Fruit fly (Drosophila melanogaster): ENCODE data around the gene sisA.

sisA gene

dm6 chrX:11322257-11322656 lies at the start of gene sisA:
sisA (minus strand) TSS chrX:11322357.
- TF ChIP-seq CG8478 (optimal IDR thresholded peaks at IDR 0.05): no peak
- no peak for TF ChIP-seq CTCF (optimal IDR thresholded peaks at IDR 0.05)

DNA sequence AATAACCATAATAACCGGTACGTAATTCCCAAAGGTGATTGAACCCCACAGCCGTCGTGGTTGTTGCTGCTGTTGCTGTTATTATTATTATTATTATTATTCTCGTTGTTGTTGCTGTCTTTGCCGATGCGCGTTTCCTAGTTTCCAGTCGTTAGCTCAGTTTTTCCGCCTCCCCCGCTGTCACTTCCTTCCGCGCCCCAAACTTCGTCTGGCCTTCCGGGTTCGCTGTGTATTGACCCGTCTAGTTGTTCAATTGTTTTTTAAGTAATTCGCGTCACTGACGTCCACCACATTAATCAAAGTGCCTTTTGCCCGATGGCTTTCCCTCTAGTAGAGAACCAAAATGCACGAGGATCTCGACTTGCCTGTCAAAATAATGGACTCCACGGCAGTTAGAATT lies 49.5 kb upstream of the sisA start:
- TF ChIP-seq CTCF (optimal IDR thresholded peaks at IDR 0.05): no peak
- no peak for TF ChIP-seq CG8478 (optimal IDR thresholded peaks at IDR 0.05)

DNA sequence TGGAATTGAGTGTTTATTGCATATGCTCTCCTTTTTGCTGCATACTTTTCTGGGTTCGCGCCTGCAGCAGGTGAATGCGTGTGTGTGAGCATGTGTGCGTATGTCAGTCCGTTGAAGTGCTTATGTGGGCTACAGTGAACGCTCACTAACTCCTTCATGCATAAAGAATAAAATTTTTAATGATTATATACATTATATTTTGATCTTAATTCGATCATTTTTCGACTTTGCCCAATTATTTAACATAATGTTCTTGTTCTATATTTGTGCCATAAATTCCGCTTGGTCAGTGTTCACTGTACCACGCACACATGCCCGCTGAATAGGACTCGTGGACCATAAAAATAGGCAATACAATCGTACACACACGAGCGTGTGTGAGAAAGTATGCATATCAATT lies 48.6 kb upstream of the sisA start:
- TF ChIP-seq CTCF (optimal IDR thresholded peaks at IDR 0.05): no peak
- TF ChIP-seq CG8478 (optimal IDR thresholded peaks at IDR 0.05): no peak

DNA sequence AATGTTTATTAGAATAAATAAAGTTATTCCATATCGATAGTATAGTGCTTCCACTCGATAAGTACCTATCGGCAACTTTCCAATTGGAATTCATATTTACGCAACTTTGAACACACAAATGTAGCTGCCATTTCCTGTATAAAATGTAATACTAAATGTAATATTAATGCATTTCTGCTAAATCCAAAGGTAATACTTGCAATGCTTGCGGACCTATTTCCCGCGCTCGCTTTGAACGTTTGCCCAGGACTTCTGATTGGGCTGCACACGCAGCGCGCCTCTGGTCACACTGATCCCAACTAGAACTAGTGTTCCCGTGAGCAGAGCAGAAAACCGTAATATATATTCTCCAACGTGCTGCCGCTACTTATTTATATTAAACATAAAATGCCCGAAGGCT lies 47.2 kb upstream of the sisA start, which contains the start of gene dlg1:
Gene dlg1 (plus strand): TSS at position 292 of the 400 bp plus-strand sequence.
- TF ChIP-seq CTCF (optimal IDR thresholded peaks at IDR 0.05): no peak
- TF ChIP-seq CG8478 (optimal IDR thresholded peaks at IDR 0.05): no peak

DNA sequence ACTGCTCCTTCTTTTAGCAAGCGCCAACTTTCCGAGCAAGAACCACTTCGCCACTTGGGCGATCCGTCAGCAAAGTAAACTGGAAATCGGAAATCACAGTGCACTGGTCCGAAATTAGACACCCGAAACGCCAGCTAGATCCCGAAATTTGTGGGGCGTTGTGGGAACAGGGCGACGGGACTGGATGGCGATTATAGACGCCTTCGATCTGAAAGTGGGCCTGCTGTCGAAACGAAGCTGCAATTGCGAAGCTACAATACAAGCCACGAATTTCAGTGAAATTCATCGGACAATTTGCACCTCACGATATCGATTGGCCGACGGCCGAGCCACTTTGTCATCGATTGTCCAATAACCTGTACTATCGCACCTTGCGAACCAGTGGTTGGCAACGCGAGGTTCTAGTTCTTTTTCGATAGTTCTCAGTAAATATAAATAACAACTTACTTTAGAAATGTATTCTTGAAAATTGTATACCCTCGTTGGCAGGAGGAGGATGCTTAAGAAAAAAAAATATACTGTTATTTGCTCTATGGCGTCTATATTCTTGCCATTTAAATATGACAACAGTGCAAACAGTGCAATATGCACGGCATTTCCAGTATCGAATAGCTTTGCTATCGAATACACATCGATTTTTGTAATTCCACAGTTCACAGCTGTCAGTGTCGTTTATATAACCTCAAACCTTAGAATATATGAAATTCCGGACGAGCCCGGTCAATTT lies 45.8 kb upstream of the sisA start, which contains the start of the genes hop and Tim8:
Gene hop (minus strand): TSS at position 316 of the 727 bp plus-strand sequence.
Gene Tim8 (plus strand): TSS at position 663 of the 727 bp plus-strand sequence.
- no peak for TF ChIP-seq CTCF (optimal IDR thresholded peaks at IDR 0.05)
- TF ChIP-seq CG8478 (optimal IDR thresholded peaks at IDR 0.05): no peak

DNA sequence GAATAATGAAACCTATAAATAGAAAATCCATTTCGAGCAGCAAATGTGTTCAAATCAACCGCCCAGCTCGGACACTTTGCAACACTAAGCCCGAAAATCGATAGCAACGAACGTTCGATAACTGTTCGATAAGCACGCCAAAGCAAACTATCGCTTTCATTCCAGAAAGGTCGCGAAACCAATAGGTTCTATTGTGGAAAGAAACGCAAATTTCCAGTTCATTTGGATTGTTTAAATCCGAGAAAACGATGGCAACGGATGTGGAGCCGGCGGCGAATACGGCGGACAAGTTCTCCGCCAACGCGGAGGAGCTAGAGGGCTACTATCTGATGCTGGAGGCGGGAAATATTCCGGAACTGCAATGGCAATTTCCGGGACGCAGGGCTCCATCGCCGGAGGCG lies 36.9 kb upstream of the sisA start, which contains the start of gene Pa1:
Gene Pa1 (plus strand): TSS at position 156 of the 401 bp plus-strand sequence.
- TF ChIP-seq CG8478 (optimal IDR thresholded peaks at IDR 0.05) (no peak), CTCF (optimal IDR thresholded peaks at IDR 0.05) (no peak)

- no peak for TF ChIP-seq CG8478 (optimal IDR thresholded peaks at IDR 0.05)
- TF ChIP-seq CTCF (optimal IDR thresholded peaks at IDR 0.05): no peak
Measured at dm6 chrX:11356648-11357047, 34.5 kb upstream of the sisA start.

- TF ChIP-seq CG8478 (optimal IDR thresholded peaks at IDR 0.05): no peak
- TF ChIP-seq CTCF (optimal IDR thresholded peaks at IDR 0.05): no peak
Measured at dm6 chrX:11355708-11356174, 33.6 kb upstream of the sisA start, which contains the start of gene dsh. dsh (plus strand) TSS chrX:11355881.

- no peak for TF ChIP-seq CTCF (optimal IDR thresholded peaks at IDR 0.05)
- TF ChIP-seq CG8478 (optimal IDR thresholded peaks at IDR 0.05): no peak
Measured at dm6 chrX:11351351-11351750, 29.2 kb upstream of the sisA start.

DNA sequence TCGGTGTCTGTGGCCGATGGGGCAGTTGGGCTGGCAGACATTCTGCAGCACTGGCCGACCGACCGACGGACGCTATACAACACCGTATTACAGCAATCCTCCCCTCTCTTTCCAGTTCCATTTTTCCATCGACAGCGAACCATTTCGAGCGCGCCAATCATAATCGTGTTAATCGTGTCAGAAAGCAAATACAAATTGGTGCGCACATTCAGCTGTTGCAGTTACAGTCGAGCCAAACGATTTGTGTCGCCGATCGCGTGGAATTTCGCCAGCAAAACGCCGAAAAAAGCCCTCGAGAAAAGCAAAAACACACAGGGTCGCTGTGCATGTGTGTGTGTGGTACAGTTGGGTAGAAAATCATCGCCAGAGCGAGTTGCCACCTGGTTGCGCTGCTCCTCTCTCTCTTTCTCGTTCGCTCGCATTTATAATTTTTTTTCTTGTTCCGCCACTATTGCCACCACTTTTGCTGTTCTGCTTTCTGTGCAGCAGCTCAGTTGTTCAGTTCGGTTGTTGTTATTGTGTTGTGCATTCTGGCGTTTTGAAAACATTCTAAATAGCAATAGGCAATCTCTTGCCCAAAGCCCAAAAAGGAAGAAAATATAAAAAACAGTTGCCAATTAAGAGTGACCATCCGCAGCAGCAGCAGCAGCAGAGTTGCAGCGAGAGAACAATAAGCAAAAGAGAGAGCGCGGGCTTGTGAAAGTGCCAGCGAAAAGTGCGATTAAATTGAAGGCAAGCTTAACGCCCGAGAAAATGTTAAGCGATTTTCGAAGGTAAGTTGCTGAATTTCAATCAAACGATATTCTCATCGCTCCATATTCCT lies 28.6 kb upstream of the sisA start, which contains the start of gene CG1737:
Gene CG1737 (plus strand): TSS at position 104 of the 823 bp plus-strand sequence.
- no peak for TF ChIP-seq CTCF (optimal IDR thresholded peaks at IDR 0.05)
- TF ChIP-seq CG8478 (optimal IDR thresholded peaks at IDR 0.05): no peak

DNA sequence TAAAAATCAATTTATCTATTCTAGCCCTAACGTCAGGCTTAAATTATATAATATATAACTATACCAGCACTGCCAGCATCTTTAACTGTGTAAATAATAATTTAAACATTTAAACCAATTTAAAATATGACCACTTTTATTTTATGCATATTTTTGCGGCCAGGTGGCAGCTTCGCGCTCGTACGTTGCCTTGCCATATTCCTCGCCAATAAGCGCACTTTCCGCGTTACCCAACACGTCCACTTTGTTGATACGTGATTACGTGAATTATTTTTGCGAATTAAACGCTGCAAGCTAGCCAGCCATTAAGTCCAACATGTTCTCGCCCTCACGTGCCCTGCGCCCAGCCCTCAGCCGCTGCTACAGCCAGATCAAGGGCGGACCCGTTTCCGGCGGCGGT lies 27.6 kb upstream of the sisA start, which contains the start of gene NdufV3:
Gene NdufV3 (plus strand): TSS at position 219 of the 400 bp plus-strand sequence.
- TF ChIP-seq CTCF (optimal IDR thresholded peaks at IDR 0.05) (no peak), CG8478 (optimal IDR thresholded peaks at IDR 0.05) (no peak)

dm6 chrX:11348829-11349228 lies 26.7 kb upstream of the sisA start, which contains the start of gene CG1738:
CG1738 (plus strand) TSS chrX:11349049.
- no peak for TF ChIP-seq CTCF (optimal IDR thresholded peaks at IDR 0.05)
- TF ChIP-seq CG8478 (optimal IDR thresholded peaks at IDR 0.05): no peak

- TF ChIP-seq CG8478 (optimal IDR thresholded peaks at IDR 0.05): no peak
- TF ChIP-seq CTCF (optimal IDR thresholded peaks at IDR 0.05): peak in 1 of 2 experiments; percentile 26
Measured at dm6 chrX:11347809-11348208, 25.7 kb upstream of the sisA start, which contains the start of the genes GCS1 and CG11756. GCS1 (minus strand) TSS chrX:11348001. CG11756 (plus strand) TSS chrX:11348120.

- TF ChIP-seq CG8478 (optimal IDR thresholded peaks at IDR 0.05): no peak
- no peak for TF ChIP-seq CTCF (optimal IDR thresholded peaks at IDR 0.05)
Measured at dm6 chrX:11342771-11343170, 20.6 kb upstream of the sisA start.

DNA sequence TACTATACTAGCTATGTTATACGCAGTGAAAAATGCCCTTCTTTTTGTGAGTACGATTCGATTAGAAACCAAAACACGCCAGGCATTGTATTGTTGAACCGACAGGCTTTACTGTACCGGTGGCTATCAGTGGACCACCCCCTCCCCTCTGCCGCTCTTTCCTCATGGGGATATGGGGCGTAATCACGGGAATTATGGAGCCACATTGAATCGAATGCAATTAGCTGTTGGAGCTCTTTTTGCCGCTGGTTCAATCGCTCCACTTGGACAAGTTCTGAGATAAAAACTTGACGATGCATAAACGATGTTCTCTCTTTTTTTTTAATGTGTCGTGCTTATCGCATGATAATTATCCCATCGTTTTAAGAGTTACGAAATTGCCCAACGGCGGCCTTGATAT lies 20.0 kb upstream of the sisA start:
- no peak for TF ChIP-seq CG8478 (optimal IDR thresholded peaks at IDR 0.05)
- no peak for TF ChIP-seq CTCF (optimal IDR thresholded peaks at IDR 0.05)

Measured in S2 (cell line).